Worm (Caenorhabditis elegans) whole organism, L3 larva: ENCODE data around the gene lido-15.
A peak's percentile ranks its signal among the peaks of the same experiment; 100 is the strongest.

Source experiments
- ZK546.5 ChIP-seq: sonication (generic microtip); optimal IDR thresholded peaks from 2 replicates; lab custom pipeline; 2017; ENCODE audit warnings: missing biosample characterization, missing genetic modification characterization
- ama-1 ChIP-seq: fragments of 150-350 bp; optimal IDR thresholded peaks from 2 replicates; lab custom pipeline; 2018
- ceh-16 ChIP-seq: sonication (generic microtip); optimal IDR thresholded peaks from 2 replicates; lab custom pipeline; 2017; ENCODE audit warnings: missing biosample characterization, missing genetic modification characterization
- ceh-82 ChIP-seq: fragments of 150-350 bp; optimal IDR thresholded peaks from 2 replicates; lab custom pipeline; 2014; ENCODE audit warnings: missing biosample characterization, missing genetic modification characterization
- daf-12 ChIP-seq: fragments of 150-350 bp; optimal IDR thresholded peaks from 2 replicates; lab custom pipeline; 2014; ENCODE audit warnings: missing biosample characterization, missing genetic modification reagents, missing genetic modification characterization
- egl-27 ChIP-seq: sonication (generic microtip); optimal IDR thresholded peaks from 4 replicates; lab custom pipeline; 2017; ENCODE audit warnings: missing biosample characterization, missing genetic modification reagents, missing genetic modification characterization
- egl-5 ChIP-seq: fragments of 150-350 bp; optimal IDR thresholded peaks from 2 replicates; lab custom pipeline; 2017; ENCODE audit warnings: missing biosample characterization, missing genetic modification reagents, missing genetic modification characterization, inconsistent platforms
- elt-2 ChIP-seq: sonication (generic microtip); optimal IDR thresholded peaks from 2 replicates; lab custom pipeline; 2016; ENCODE audit warnings: missing genetic modification reagents, mild to moderate bottlenecking, missing genetic modification characterization, missing compliant biosample characterization
- elt-3 ChIP-seq, 3 experiments: fragments of 150-350 bp in 1 of 3; sonication (generic microtip) in 2 of 3; optimal IDR thresholded peaks; 2 replicates in 2 of 3; 4 replicates in 1 of 3; lab custom pipeline; 2014 to 2017; ENCODE audit warnings: missing biosample characterization in 3 of 3, missing genetic modification characterization in 3 of 3
- fkh-10 ChIP-seq: sonication (generic microtip); optimal IDR thresholded peaks from 2 replicates; lab custom pipeline; 2017; ENCODE audit warnings: missing biosample characterization, missing genetic modification reagents, missing genetic modification characterization
- fkh-2 ChIP-seq: fragments of 150-350 bp; optimal IDR thresholded peaks from 2 replicates; lab custom pipeline; 2014; ENCODE audit warnings: missing biosample characterization, missing genetic modification reagents, missing genetic modification characterization
- fos-1 ChIP-seq: fragments of 150-350 bp; optimal IDR thresholded peaks from 2 replicates; lab custom pipeline; 2014; ENCODE audit warnings: missing biosample characterization, missing genetic modification characterization
- hmg-11 ChIP-seq: sonication (generic microtip); optimal IDR thresholded peaks from 2 replicates; lab custom pipeline; 2016; ENCODE audit warnings: missing genetic modification characterization, missing compliant biosample characterization
- jun-1 ChIP-seq: fragments of 150-350 bp; optimal IDR thresholded peaks from 2 replicates; lab custom pipeline; 2014; ENCODE audit warnings: missing biosample characterization, missing genetic modification reagents, missing genetic modification characterization
- lin-39 ChIP-seq: fragments of 150-350 bp; optimal IDR thresholded peaks from 2 replicates; lab custom pipeline; 2018; ENCODE audit warnings: missing biosample characterization, missing genetic modification reagents, missing genetic modification characterization
- mdl-1 ChIP-seq: fragments of 150-350 bp; optimal IDR thresholded peaks from 2 replicates; lab custom pipeline; 2014; ENCODE audit warnings: missing biosample characterization, missing genetic modification characterization
- mml-1 ChIP-seq: fragments of 150-350 bp; sonication (generic microtip); optimal IDR thresholded peaks from 3 replicates; lab custom pipeline; 2014; ENCODE audit warnings: missing biosample characterization, missing genetic modification characterization
- nfya-1 ChIP-seq: sonication (generic microtip); optimal IDR thresholded peaks from 2 replicates; lab custom pipeline; 2017; ENCODE audit warnings: missing genetic modification characterization, mild to moderate bottlenecking, missing compliant biosample characterization, antibody characterized with exemption, moderate library complexity; ENCODE audit not compliant: insufficient read depth
- nhr-11 ChIP-seq: fragments of 150-350 bp; optimal IDR thresholded peaks from 2 replicates; lab custom pipeline; 2014; ENCODE audit warnings: missing biosample characterization, missing genetic modification characterization
- nhr-12 ChIP-seq: fragments of 150-350 bp; optimal IDR thresholded peaks from 2 replicates; lab custom pipeline; 2014; ENCODE audit warnings: missing biosample characterization, missing genetic modification characterization
- nhr-23 ChIP-seq: fragments of 150-350 bp; optimal IDR thresholded peaks from 2 replicates; lab custom pipeline; 2014; ENCODE audit warnings: missing biosample characterization, missing genetic modification reagents, missing genetic modification characterization
- nhr-237 ChIP-seq: fragments of 150-350 bp; optimal IDR thresholded peaks from 2 replicates; lab custom pipeline; 2014; ENCODE audit warnings: missing biosample characterization, missing genetic modification characterization
- nhr-28 ChIP-seq: fragments of 150-350 bp; optimal IDR thresholded peaks from 2 replicates; lab custom pipeline; 2014; ENCODE audit warnings: missing biosample characterization, missing genetic modification characterization
- nhr-43 ChIP-seq: sonication (generic microtip); optimal IDR thresholded peaks from 2 replicates; lab custom pipeline; 2016; ENCODE audit warnings: mild to moderate bottlenecking, missing genetic modification characterization, missing compliant biosample characterization; ENCODE audit not compliant: poor library complexity, severe bottlenecking
- nhr-67 ChIP-seq: fragments of 150-350 bp; optimal IDR thresholded peaks from 2 replicates; lab custom pipeline; 2014; ENCODE audit warnings: missing biosample characterization, missing genetic modification characterization
- nhr-76 ChIP-seq: fragments of 150-350 bp; sonication (generic microtip); optimal IDR thresholded peaks from 5 replicates; lab custom pipeline; 2014; ENCODE audit warnings: missing biosample characterization, missing genetic modification characterization
- pha-4 ChIP-seq: fragments of 150-350 bp; optimal IDR thresholded peaks from 2 replicates; lab custom pipeline; 2014; ENCODE audit warnings: missing biosample characterization, missing genetic modification reagents, missing genetic modification characterization
- pqm-1 ChIP-seq: fragments of 150-350 bp; optimal IDR thresholded peaks from 2 replicates; lab custom pipeline; 2017; ENCODE audit warnings: missing biosample characterization, missing genetic modification characterization, inconsistent platforms
- sea-2 ChIP-seq: fragments of 150-350 bp; sonication (generic microtip); optimal IDR thresholded peaks from 4 replicates; lab custom pipeline; 2014; ENCODE audit warnings: missing biosample characterization, missing genetic modification reagents, missing genetic modification characterization
- skn-1 ChIP-seq: fragments of 150-350 bp; optimal IDR thresholded peaks from 2 replicates; lab custom pipeline; 2014; ENCODE audit warnings: missing biosample characterization, missing genetic modification characterization
- tbx-2 ChIP-seq: sonication (generic microtip); optimal IDR thresholded peaks from 2 replicates; lab custom pipeline; 2016; ENCODE audit warnings: mild to moderate bottlenecking, missing genetic modification characterization, missing compliant biosample characterization
- unc-39 ChIP-seq: sonication (generic microtip); optimal IDR thresholded peaks from 4 replicates; lab custom pipeline; 2017; ENCODE audit warnings: missing biosample characterization, missing genetic modification characterization
- unc-62 ChIP-seq: fragments of 150-350 bp; sonication (generic microtip); optimal IDR thresholded peaks from 4 replicates; lab custom pipeline; 2014; ENCODE audit warnings: missing biosample characterization, missing genetic modification reagents, missing genetic modification characterization
- zag-1 ChIP-seq: fragments of 150-350 bp; optimal IDR thresholded peaks from 2 replicates; lab custom pipeline; 2014; ENCODE audit warnings: missing biosample characterization, missing genetic modification characterization
- ztf-11 ChIP-seq: fragments of 150-350 bp; optimal IDR thresholded peaks from 2 replicates; lab custom pipeline; 2014; ENCODE audit warnings: missing biosample characterization, missing genetic modification characterization
- ztf-4 ChIP-seq: fragments of 150-350 bp; optimal IDR thresholded peaks from 2 replicates; lab custom pipeline; 2014; ENCODE audit warnings: missing biosample characterization, missing genetic modification characterization

lido-15 gene

ce11 chrII:3785257-3785656 lies 26.8 kb upstream of the lido-15 start, which contains the start of gene T24E12.1:
Gene T24E12.1 (plus strand): TSS chrII:3785557.
- no peak for TF ChIP-seq nhr-237 (tag; lab: Kevin White, UChicago)
- TF ChIP-seq zag-1 (tag; lab: Kevin White, UChicago), result no peak
- TF ChIP-seq egl-5 (tag; lab: Kevin White, UChicago), result no peak
- no peak for TF ChIP-seq nhr-12
- no peak for TF ChIP-seq ceh-82
- no peak for TF ChIP-seq lin-39 (tag; lab: Kevin White, UChicago)
- TF ChIP-seq fkh-10 (GFP tag; lab: Kevin White, UChicago), result no peak
- no peak for TF ChIP-seq pha-4 (tag; lab: Kevin White, UChicago)
- no peak for TF ChIP-seq nhr-76 (tag; lab: Kevin White, UChicago)
- TF ChIP-seq tbx-2 (tag; lab: Kevin White, UChicago), result no peak
- TF ChIP-seq unc-62, result no peak
- TF ChIP-seq mdl-1 (tag; lab: Kevin White, UChicago), result no peak
- no peak for TF ChIP-seq nhr-23 (tag; lab: Kevin White, UChicago)
- no peak for TF ChIP-seq nhr-11 (tag; lab: Kevin White, UChicago)
- TF ChIP-seq ztf-4, result no peak
- no peak for TF ChIP-seq nhr-28 (tag; lab: Kevin White, UChicago)
- no peak for TF ChIP-seq sea-2 (GFP tag; lab: Kevin White, UChicago)
- TF ChIP-seq daf-12 (tag; lab: Kevin White, UChicago), result no peak
- TF ChIP-seq ztf-11, result no peak

DNA sequence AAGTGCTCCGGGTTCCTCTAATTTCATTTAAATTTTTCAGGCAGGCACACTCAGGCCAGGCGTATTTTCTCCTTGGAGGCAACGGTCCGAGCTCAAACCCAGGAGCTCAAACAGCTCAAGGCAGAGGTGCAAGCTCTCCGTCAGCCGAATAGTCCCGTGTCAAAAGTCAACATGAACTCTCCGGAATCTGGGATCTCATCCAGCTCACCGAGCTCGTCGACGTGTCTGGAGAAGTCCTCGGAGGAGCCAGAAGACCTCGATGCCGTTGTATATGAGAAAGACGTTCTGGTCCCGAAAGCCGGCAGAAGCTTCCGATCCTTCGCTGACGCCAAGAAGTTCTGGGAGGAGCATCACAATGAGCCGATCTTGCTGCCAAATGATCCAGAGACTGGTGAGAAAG lies 26.3 kb upstream of the lido-15 start:
- no peak for TF ChIP-seq hmg-11
- no peak for TF ChIP-seq nhr-76 (tag; lab: Kevin White, UChicago)
- no peak for TF ChIP-seq nhr-11 (tag; lab: Kevin White, UChicago)
- no peak for TF ChIP-seq ama-1 (lab: Kevin White, UChicago)
- TF ChIP-seq mml-1 (tag; lab: Kevin White, UChicago), result no peak
- no peak for TF ChIP-seq mdl-1 (tag; lab: Kevin White, UChicago)
- no peak for TF ChIP-seq nhr-28 (tag; lab: Kevin White, UChicago)
- no peak for TF ChIP-seq nfya-1
- no peak for TF ChIP-seq nhr-67 (tag; lab: Kevin White, UChicago)
- no peak for TF ChIP-seq lin-39 (tag; lab: Kevin White, UChicago)
- no peak for TF ChIP-seq fos-1
- TF ChIP-seq ceh-82, result no peak
- no peak for TF ChIP-seq fkh-10 (GFP tag; lab: Kevin White, UChicago)
- TF ChIP-seq elt-3 (tag; optimal IDR thresholded peaks at IDR 0.05; lab: Kevin White, UChicago), result no peak
- TF ChIP-seq nhr-43, result no peak

ce11 chrII:3786538-3786937 lies 25.5 kb upstream of the lido-15 start:
- TF ChIP-seq jun-1 (tag; lab: Kevin White, UChicago) (peak; percentile 96), skn-1 (tag; lab: Kevin White, UChicago) (peak; percentile 35), nhr-12 (no peak), ceh-16 (tag; lab: Kevin White, UChicago) (no peak), nhr-76 (tag; lab: Kevin White, UChicago) (no peak), pqm-1 (peak; percentile 100), fkh-2 (tag; lab: Kevin White, UChicago) (no peak), pha-4 (tag; lab: Kevin White, UChicago) (peak; percentile 92), ZK546.5 (tag; lab: Kevin White, UChicago) (no peak), fos-1 (peak; percentile 63), elt-2 (tag; lab: Kevin White, UChicago) (peak; percentile 100), egl-27 (tag; lab: Kevin White, UChicago) (peak; percentile 46)

ce11 chrII:3787151-3787550 lies 24.9 kb upstream of the lido-15 start, which contains the start of gene T24E12.13:
Gene T24E12.13 (plus strand): TSS chrII:3787451.
- no peak for TF ChIP-seq unc-39
- TF ChIP-seq, all 47 proteins: peak for 0
